Fruit fly (Drosophila melanogaster) whole organism, embryonic: ENCODE results near the gene CG3918.

Experiments used
- Ada2b ChIP-seq: fragments of 200-800 bp; sonication (Bioruptor generic); IDR thresholded peaks from 2 replicates; pipeline ENCODE4 v1.3.6; 2022; ENCODE audit warnings: missing biosample characterization, missing genetic modification characterization
- Aef1 ChIP-seq: fragments of 200-800 bp; sonication (Bioruptor generic); IDR thresholded peaks from 3 replicates; pipeline ENCODE4 v1.3.6; 2022; ENCODE audit warnings: missing biosample characterization, missing genetic modification characterization
- B-H2 ChIP-seq: fragments of 200-800 bp; sonication (Bioruptor generic); optimal IDR thresholded peaks from 2 replicates; lab custom pipeline; 2018; ENCODE audit warnings: missing biosample characterization, mild to moderate bottlenecking, missing genetic modification characterization
- CG1024 ChIP-seq: fragments of 200-800 bp; sonication (Bioruptor generic); IDR thresholded peaks from 2 replicates; pipeline ENCODE4 v1.3.6; 2022; ENCODE audit warnings: missing biosample characterization, missing genetic modification characterization
- CG10321 ChIP-seq: fragments of 200-800 bp; sonication (Bioruptor generic); IDR thresholded peaks from 2 replicates; pipeline ENCODE4 v1.3.6; 2022; ENCODE audit warnings: missing biosample characterization, missing genetic modification characterization
- CG11695 ChIP-seq: fragments of 200-800 bp; sonication (Bioruptor generic); IDR thresholded peaks from 3 replicates; pipeline ENCODE4 v1.3.6; 2022; ENCODE audit warnings: missing biosample characterization, missing genetic modification characterization
- CG11696 ChIP-seq: fragments of 200-800 bp; sonication (Bioruptor generic); IDR thresholded peaks from 2 replicates; pipeline ENCODE4 v1.3.6; 2022; ENCODE audit warnings: missing biosample characterization, missing genetic modification characterization
- CG12299 ChIP-seq: fragments of 200-800 bp; sonication (Bioruptor generic); optimal IDR thresholded peaks from 2 replicates; lab custom pipeline; 2018; ENCODE audit warnings: missing biosample characterization, mild to moderate bottlenecking, missing genetic modification characterization
- CG12942 ChIP-seq: fragments of 200-800 bp; sonication (Bioruptor generic); optimal IDR thresholded peaks from 3 replicates; lab custom pipeline; 2016; ENCODE audit warnings: missing biosample characterization, missing genetic modification characterization
- CG1603 ChIP-seq: fragments of 200-800 bp; sonication (Bioruptor generic); optimal IDR thresholded peaks from 2 replicates; lab custom pipeline; 2019; ENCODE audit warnings: missing biosample characterization, mild to moderate bottlenecking, missing genetic modification characterization, moderate library complexity
- CG17361 ChIP-seq: fragments of 200-800 bp; sonication (Bioruptor generic); IDR thresholded peaks from 3 replicates; pipeline ENCODE4 v1.3.6; 2022; ENCODE audit warnings: missing biosample characterization, missing genetic modification characterization
- CG18262 ChIP-seq: fragments of 200-800 bp; optimal IDR thresholded peaks from 3 replicates; lab custom pipeline; 2019; ENCODE audit warnings: missing biosample characterization, mild to moderate bottlenecking, missing genetic modification characterization, moderate library complexity
- CG2199 ChIP-seq: fragments of 200-800 bp; sonication (Bioruptor generic); IDR thresholded peaks from 3 replicates; pipeline ENCODE4 v1.3.6; 2022; ENCODE audit warnings: missing biosample characterization, missing genetic modification characterization
- CG30403 ChIP-seq: fragments of 200-800 bp; sonication (Bioruptor generic); optimal IDR thresholded peaks from 3 replicates; lab custom pipeline; 2016; ENCODE audit warnings: missing biosample characterization, missing genetic modification characterization
- CG3065 ChIP-seq: fragments of 200-800 bp; sonication (Bioruptor generic); optimal IDR thresholded peaks from 2 replicates; lab custom pipeline; 2016; ENCODE audit warnings: missing biosample characterization, missing genetic modification characterization
- CG32772 ChIP-seq: fragments of 200-800 bp; sonication (Bioruptor generic); IDR thresholded peaks from 2 replicates; pipeline ENCODE4 v1.3.6; 2022; ENCODE audit warnings: missing biosample characterization, missing genetic modification characterization
- CG43689 ChIP-seq: fragments of 200-800 bp; sonication (Bioruptor generic); IDR thresholded peaks from 2 replicates; pipeline ENCODE4 v1.3.6; 2022; ENCODE audit warnings: missing biosample characterization, missing genetic modification characterization
- CG7357 ChIP-seq: fragments of 200-800 bp; sonication (Bioruptor generic); IDR thresholded peaks from 3 replicates; pipeline ENCODE4 v1.3.6; 2022; ENCODE audit warnings: missing biosample characterization, missing genetic modification characterization
- CG7745 ChIP-seq: fragments of 200-800 bp; sonication (Bioruptor generic); optimal IDR thresholded peaks from 2 replicates; lab custom pipeline; 2018; ENCODE audit warnings: missing biosample characterization, mild to moderate bottlenecking, missing genetic modification characterization, moderate library complexity
- CG8478 ChIP-seq: fragments of >200 bp; optimal IDR thresholded peaks from 2 replicates; lab custom pipeline; 2018
- CG8924 ChIP-seq: fragments of 200-800 bp; optimal IDR thresholded peaks from 3 replicates; lab custom pipeline; 2019; ENCODE audit warnings: missing biosample characterization, mild to moderate bottlenecking, missing genetic modification characterization, moderate library complexity
- CG9876 ChIP-seq: fragments of 200-800 bp; sonication (Bioruptor generic); optimal IDR thresholded peaks from 2 replicates; lab custom pipeline; 2016; ENCODE audit warnings: missing biosample characterization, missing genetic modification characterization
- D19B ChIP-seq: fragments of 200-800 bp; sonication (Bioruptor generic); optimal IDR thresholded peaks from 2 replicates; lab custom pipeline; 2017; ENCODE audit warnings: missing biosample characterization, mild to moderate bottlenecking, missing genetic modification characterization
- Dbx ChIP-seq: fragments of 200-800 bp; sonication (Bioruptor generic); IDR thresholded peaks from 3 replicates; pipeline ENCODE4 v1.3.6; 2022; ENCODE audit warnings: missing biosample characterization, missing genetic modification characterization
- Dek ChIP-seq: fragments of 200-800 bp; sonication (Bioruptor generic); optimal IDR thresholded peaks from 3 replicates; lab custom pipeline; 2019; ENCODE audit warnings: missing biosample characterization, mild to moderate bottlenecking, missing genetic modification characterization, moderate library complexity
- Eip74EF ChIP-seq, 2 experiments: fragments of 200-800 bp in 1 of 2; fragments of >200 bp in 1 of 2; sonication (Bioruptor generic) in 1 of 2; optimal IDR thresholded peaks; 2 replicates each; lab custom pipeline; 2017 to 2019; ENCODE audit warnings: missing biosample characterization in 2 of 2, missing genetic modification characterization in 2 of 2, mild to moderate bottlenecking in 1 of 2, moderate library complexity in 1 of 2
- Ets97D ChIP-seq: fragments of 200-800 bp; sonication (Bioruptor generic); optimal IDR thresholded peaks from 3 replicates; lab custom pipeline; 2016; ENCODE audit warnings: missing biosample characterization, missing genetic modification characterization
- Fer3 ChIP-seq: fragments of 200-800 bp; sonication (Bioruptor generic); optimal IDR thresholded peaks from 2 replicates; lab custom pipeline; 2018; ENCODE audit warnings: missing biosample characterization, mild to moderate bottlenecking, missing genetic modification characterization, moderate library complexity
- HLH4C ChIP-seq: fragments of 200-800 bp; sonication (Bioruptor generic); IDR thresholded peaks from 3 replicates; pipeline ENCODE4 v1.3.6; 2022; ENCODE audit warnings: missing biosample characterization, missing genetic modification characterization; ENCODE audit not compliant: partially characterized antibody
- HmgD ChIP-seq: fragments of 200-800 bp; sonication (Bioruptor generic); optimal IDR thresholded peaks from 3 replicates; lab custom pipeline; 2016; ENCODE audit warnings: missing biosample characterization, missing genetic modification characterization
- Hmr ChIP-seq: fragments of 200-800 bp; sonication (Bioruptor generic); optimal IDR thresholded peaks from 3 replicates; lab custom pipeline; 2017; ENCODE audit warnings: mild to moderate bottlenecking, missing biosample characterization, missing genetic modification reagents, missing genetic modification characterization
- MBD-R2 ChIP-seq: fragments of 200-800 bp; sonication (Bioruptor generic); IDR thresholded peaks from 2 replicates; pipeline ENCODE4 v1.3.6; 2022; ENCODE audit warnings: missing biosample characterization, missing genetic modification characterization
- Six4 ChIP-seq: fragments of 200-800 bp; sonication (Bioruptor generic); optimal IDR thresholded peaks from 2 replicates; lab custom pipeline; 2016; ENCODE audit warnings: missing biosample characterization, missing genetic modification characterization
- Spps ChIP-seq: fragments of 200-800 bp; sonication (Bioruptor generic); optimal IDR thresholded peaks from 2 replicates; lab custom pipeline; 2018; ENCODE audit warnings: missing biosample characterization, mild to moderate bottlenecking, missing genetic modification characterization
- ara ChIP-seq: fragments of 200-800 bp; sonication (Bioruptor generic); IDR thresholded peaks from 2 replicates; pipeline ENCODE4 v1.3.6; 2022; ENCODE audit warnings: missing biosample characterization, missing genetic modification characterization
- br ChIP-seq: fragments of >200 bp; optimal IDR thresholded peaks from 2 replicates; lab custom pipeline; 2017
- bsh ChIP-seq, 2 experiments: fragments of 200-800 bp; sonication (Bioruptor generic); optimal IDR thresholded peaks; 2 replicates each; lab custom pipeline; 2017 to 2018; ENCODE audit warnings: mild to moderate bottlenecking in 2 of 2, missing biosample characterization in 2 of 2, missing genetic modification characterization in 2 of 2, moderate library complexity in 1 of 2
- cato ChIP-seq: fragments of 200-800 bp; sonication (Bioruptor generic); optimal IDR thresholded peaks from 2 replicates; lab custom pipeline; 2016; ENCODE audit warnings: missing biosample characterization, missing genetic modification characterization, borderline replicate concordance
- exex ChIP-seq: fragments of 200-800 bp; sonication (Bioruptor generic); optimal IDR thresholded peaks from 4 replicates; lab custom pipeline; 2018; ENCODE audit warnings: missing biosample characterization, mild to moderate bottlenecking, missing genetic modification characterization, moderate library complexity
- gsb-n ChIP-seq: fragments of 200-800 bp; sonication (Bioruptor generic); optimal IDR thresholded peaks from 3 replicates; lab custom pipeline; 2018; ENCODE audit warnings: missing biosample characterization, mild to moderate bottlenecking, missing genetic modification characterization
- gt ChIP-seq: fragments of 200-800 bp; sonication (Bioruptor generic); IDR thresholded peaks from 2 replicates; pipeline ENCODE4 v1.3.6; 2022; ENCODE audit warnings: missing biosample characterization, missing genetic modification characterization
- lola ChIP-seq, 3 experiments: fragments of >200 bp in 2 of 3; fragments of 200-800 bp in 1 of 3; sonication (Bioruptor generic) in 1 of 3; optimal IDR thresholded peaks; 2 replicates each; lab custom pipeline; 2017 to 2019; ENCODE audit warnings: missing biosample characterization in 3 of 3, missing genetic modification characterization in 3 of 3, mild to moderate bottlenecking in 1 of 3, moderate library complexity in 1 of 3
- onecut ChIP-seq: fragments of 200-800 bp; sonication (Bioruptor generic); IDR thresholded peaks from 2 replicates; pipeline ENCODE4 v1.3.6; 2022; ENCODE audit warnings: missing biosample characterization, missing genetic modification characterization
- peb ChIP-seq: fragments of 200-800 bp; sonication (Bioruptor generic); IDR thresholded peaks from 2 replicates; pipeline ENCODE4 v1.3.6; 2022; ENCODE audit warnings: missing biosample characterization, missing genetic modification characterization
- schlank ChIP-seq: fragments of 200-800 bp; sonication (Bioruptor generic); optimal IDR thresholded peaks from 2 replicates; lab custom pipeline; 2018; ENCODE audit warnings: missing biosample characterization, mild to moderate bottlenecking, missing genetic modification characterization
- shn ChIP-seq: fragments of 200-800 bp; sonication (Bioruptor generic); optimal IDR thresholded peaks from 3 replicates; lab custom pipeline; 2016; ENCODE audit warnings: missing biosample characterization, missing genetic modification characterization
- sna ChIP-seq: fragments of 200-800 bp; sonication (Bioruptor generic); IDR thresholded peaks from 2 replicates; pipeline ENCODE4 v1.3.6; 2022; ENCODE audit warnings: missing biosample characterization, missing genetic modification characterization; ENCODE audit not compliant: partially characterized antibody
- trh ChIP-seq: fragments of 200-800 bp; sonication (Bioruptor generic); optimal IDR thresholded peaks from 2 replicates; lab custom pipeline; 2016; ENCODE audit warnings: missing biosample characterization, missing genetic modification characterization
- unpg ChIP-seq: fragments of 200-800 bp; sonication (Bioruptor generic); optimal IDR thresholded peaks from 3 replicates; lab custom pipeline; 2018; ENCODE audit warnings: missing biosample characterization, mild to moderate bottlenecking, missing genetic modification characterization, moderate library complexity
- yki ChIP-seq: fragments of >200 bp; optimal IDR thresholded peaks from 3 replicates; lab custom pipeline; 2018
- zen ChIP-seq: fragments of 200-800 bp; sonication (Bioruptor generic); optimal IDR thresholded peaks from 3 replicates; lab custom pipeline; 2018; ENCODE audit warnings: missing biosample characterization, mild to moderate bottlenecking, missing genetic modification characterization, moderate library complexity
- zfh1 ChIP-seq: fragments of 200-800 bp; sonication (Bioruptor generic); IDR thresholded peaks from 3 replicates; pipeline ENCODE4 v1.3.6; 2022; ENCODE audit warnings: missing biosample characterization, missing genetic modification characterization

The CG3918 gene

dm6 chrX:6542331-6542730 lies 18.1 kb downstream of the CG3918 start (continued):
- TF ChIP-seq CG32772: peak; percentile 55
- TF ChIP-seq gsb-n: peak; percentile 14
- 0 out of 2 replicates have a peak, but pooled peaks have one; percentile 28 for TF ChIP-seq Ada2b (GFP tag; lab: Robert Waterston, UW)
- no peak for TF ChIP-seq trh (GFP tag; lab: Kevin White, UChicago)
- no peak for TF ChIP-seq CG3065 (GFP tag; lab: Kevin White, UChicago)
- TF ChIP-seq CG11695 (GFP tag; lab: Robert Waterston, UW): 0 out of 3 replicates have a peak, but pooled peaks have one; percentile 30
- TF ChIP-seq br (lab: Kevin White, UChicago): no peak
- TF ChIP-seq D19B (GFP tag; lab: Kevin White, UChicago): no peak
- no peak for TF ChIP-seq CG11696 (GFP tag; lab: Robert Waterston, UW)
- peak; percentile 29; the same call in 1 of the 2 replicates for TF ChIP-seq peb (GFP tag; lab: Robert Waterston, UW)
- TF ChIP-seq Dbx: no peak
- TF ChIP-seq CG1024 (GFP tag; lab: Robert Waterston, UW): 0 out of 2 replicates have a peak, but pooled peaks have one; percentile 32
- 0 out of 3 replicates have a peak, but pooled peaks have one; percentile 35 for TF ChIP-seq Aef1 (GFP tag; lab: Robert Waterston, UW)
- no peak for TF ChIP-seq schlank
- no peak for TF ChIP-seq MBD-R2 (GFP tag; lab: Robert Waterston, UW)
- no peak for TF ChIP-seq HLH4C (GFP tag; lab: Robert Waterston, UW)
- TF ChIP-seq bsh (GFP tag; optimal IDR thresholded peaks at IDR 0.05; lab: Kevin White, UChicago): peak in 1 of 2 experiments; percentile 55
- 0 out of 3 replicates have a peak, but pooled peaks have one; percentile 29 for TF ChIP-seq CG7357
- peak; percentile 34; the same call in 1 of the 3 replicates for TF ChIP-seq CG17361 (GFP tag; lab: Robert Waterston, UW)
- TF ChIP-seq CG10321 (GFP tag; lab: Robert Waterston, UW): no peak
- 0 out of 2 replicates have a peak, but pooled peaks have one; percentile 29 for TF ChIP-seq onecut (GFP tag; lab: Robert Waterston, UW)
- peak; percentile 1 for TF ChIP-seq Fer3 (tag; lab: Kevin White, UChicago)
- no peak for TF ChIP-seq Six4 (GFP tag; lab: Kevin White, UChicago)
- no peak for TF ChIP-seq gt (GFP tag; lab: Robert Waterston, UW)
- peak in 1 of 3 experiments; percentile 3 for TF ChIP-seq lola (GFP tag; optimal IDR thresholded peaks at IDR 0.05; lab: Kevin White, UChicago)
- peak; percentile 53 for TF ChIP-seq CG1603 (tag; lab: Kevin White, UChicago)
- no peak for TF ChIP-seq Ets97D
- TF ChIP-seq Dek: no peak
- TF ChIP-seq CG2199 (GFP tag; lab: Robert Waterston, UW): no peak
- no peak for TF ChIP-seq cato (GFP tag; lab: Kevin White, UChicago)
- peak in 1 of 2 experiments; percentile 44 for TF ChIP-seq Eip74EF (GFP tag; optimal IDR thresholded peaks at IDR 0.05; lab: Kevin White, UChicago)
- TF ChIP-seq CG8478 (lab: Kevin White, UChicago): no peak
- no peak for TF ChIP-seq sna
- no peak for TF ChIP-seq shn
- TF ChIP-seq zen (tag; lab: Kevin White, UChicago): no peak
- no peak for TF ChIP-seq HmgD
- TF ChIP-seq CG12299 (tag; lab: Kevin White, UChicago): no peak
- TF ChIP-seq unpg (GFP tag; lab: Kevin White, UChicago): peak; percentile 67
- TF ChIP-seq CG8924: peak; percentile 37
- 0 out of 3 replicates have a peak, but pooled peaks have one; percentile 33 for TF ChIP-seq zfh1 (GFP tag; lab: Robert Waterston, UW)
- no peak for TF ChIP-seq CG43689
- TF ChIP-seq exex: no peak
- TF ChIP-seq CG30403 (GFP tag; lab: Kevin White, UChicago): peak; percentile 27
- TF ChIP-seq Hmr (GFP tag; lab: Kevin White, UChicago): no peak
- TF ChIP-seq CG18262 (tag; lab: Kevin White, UChicago): peak; percentile 35
- TF ChIP-seq CG9876 (GFP tag; lab: Kevin White, UChicago): no peak
- no peak for TF ChIP-seq CG12942 (GFP tag; lab: Kevin White, UChicago)
- TF ChIP-seq yki: no peak
- TF ChIP-seq Spps (tag; lab: Kevin White, UChicago): no peak
- peak; percentile 51; the same call in 1 of the 2 replicates for TF ChIP-seq ara (GFP tag; lab: Robert Waterston, UW)
- no peak for TF ChIP-seq B-H2 (GFP tag; lab: Kevin White, UChicago)
- TF ChIP-seq CG7745 (tag; lab: Kevin White, UChicago): no peak
